Fruit fly (Drosophila melanogaster): ENCODE results near the gene Uch-L5.

Gene Uch-L5

dm6 chr3L:9451522-9452118, 25.1 kb downstream of the Uch-L5 start, which contains the start of the genes CG3448 and ghi (continued):
- TF ChIP-seq stwl (tag; optimal IDR thresholded peaks at IDR 0.05) (peak; percentile 93), gce (GFP tag; IDR thresholded peaks at IDR 0.05) (no peak), Poxn (GFP tag; IDR thresholded peaks at IDR 0.05) (no peak), onecut (GFP tag; IDR thresholded peaks at IDR 0.05) (peak; percentile 54), MBD-R2 (GFP tag; IDR thresholded peaks at IDR 0.05) (peak; percentile 69; the same call in 1 of the 2 replicates), Atf3 (GFP tag; optimal IDR thresholded peaks at IDR 0.05) (no peak), CG7987 (GFP tag; optimal IDR thresholded peaks at IDR 0.05) (peak; percentile 66), Oli (tag; optimal IDR thresholded peaks at IDR 0.05) (no peak), Hr78 (GFP tag; optimal IDR thresholded peaks at IDR 0.05) (no peak), Hr39 (optimal IDR thresholded peaks at IDR 0.05) (no peak), Pdp1 (GFP tag; optimal IDR thresholded peaks at IDR 0.05) (peak; percentile 51 to 67), Dbx (GFP tag; IDR thresholded peaks at IDR 0.05) (peak; percentile 78), grau (tag; optimal IDR thresholded peaks at IDR 0.05) (peak; percentile 53), HLH3B (GFP tag; IDR thresholded peaks at IDR 0.05) (no peak), Max (GFP tag; optimal IDR thresholded peaks at IDR 0.05) (peak; percentile 68), NFAT (GFP tag; IDR thresholded peaks at IDR 0.05) (peak; percentile 59; the same call in 1 of the 2 replicates), wor (GFP tag; IDR thresholded peaks at IDR 0.05) (no peak), dmrt99B (tag; optimal IDR thresholded peaks at IDR 0.05) (peak; percentile 69), pb (GFP tag; optimal IDR thresholded peaks at IDR 0.05) (no peak), prd (optimal IDR thresholded peaks at IDR 0.05) (no peak), prd (GFP tag; IDR thresholded peaks at IDR 0.05) (peak; percentile 58; the same call in 2 of the 3 replicates), Asciz (GFP tag; optimal IDR thresholded peaks at IDR 0.05) (peak; percentile 18), Dad (GFP tag; optimal IDR thresholded peaks at IDR 0.05) (no peak), CG11723 (GFP tag; optimal IDR thresholded peaks at IDR 0.05) (no peak), CG14050 (GFP tag; IDR thresholded peaks at IDR 0.05) (no peak), CG3281 (GFP tag; optimal IDR thresholded peaks at IDR 0.05) (peak; percentile 68), CG16815 (GFP tag; optimal IDR thresholded peaks at IDR 0.05) (no peak), Dip3 (GFP tag; optimal IDR thresholded peaks at IDR 0.05) (peak; percentile 28), aop (GFP tag; IDR thresholded peaks at IDR 0.05) (no peak), CG10267 (tag; optimal IDR thresholded peaks at IDR 0.05) (peak; percentile 98), Adf1 (GFP tag; IDR thresholded peaks at IDR 0.05) (no peak), Lpt (GFP tag; optimal IDR thresholded peaks at IDR 0.05) (no peak), CG14667 (GFP tag; IDR thresholded peaks at IDR 0.05) (no peak), sens (GFP tag) (peak; percentile 93), Hmr (GFP tag; optimal IDR thresholded peaks at IDR 0.05) (peak; percentile 70), CG12659 (GFP tag; optimal IDR thresholded peaks at IDR 0.05) (peak; percentile 70), CG12769 (tag; optimal IDR thresholded peaks at IDR 0.05) (peak; percentile 8), CG7372 (GFP tag; IDR thresholded peaks at IDR 0.05) (peak; percentile 68), crp (GFP tag; optimal IDR thresholded peaks at IDR 0.05) (peak; percentile 13 to 84), Bteb2 (GFP tag; optimal IDR thresholded peaks at IDR 0.05) (no peak), CG8924 (tag; optimal IDR thresholded peaks at IDR 0.05) (peak; percentile 51), CG9609 (GFP tag; optimal IDR thresholded peaks at IDR 0.05) (no peak), gem (tag; optimal IDR thresholded peaks at IDR 0.05) (peak; percentile 71), CG30020 (tag; optimal IDR thresholded peaks at IDR 0.05) (peak; percentile 41), CG2129 (GFP tag; IDR thresholded peaks at IDR 0.05; ENCODE audit: partially characterized antibody) (0 out of 2 replicates have a peak, but pooled peaks have one; percentile 29), CG2202 (tag; optimal IDR thresholded peaks at IDR 0.05) (no peak), BEAF-32 (GFP tag; optimal IDR thresholded peaks at IDR 0.05) (peak; percentile 72), CG10543 (GFP tag; optimal IDR thresholded peaks at IDR 0.05) (peak; percentile 53), CG14860 (GFP tag; IDR thresholded peaks at IDR 0.05; ENCODE audit: partially characterized antibody) (peak; percentile 45; the same call in 1 of the 3 replicates), CHES-1-like (GFP tag; optimal IDR thresholded peaks at IDR 0.05) (peak; percentile 28)
